Fruit fly (Drosophila melanogaster) whole organism, embryonic: ENCODE measurements around the gene U2af50.

ENCODE experiments used
- Awh ChIP-seq: fragments of 200-800 bp; sonication (Bioruptor generic); IDR thresholded peaks from 2 replicates; pipeline ENCODE4, ENCODE4 v1.3.6; 2022; ENCODE audit warnings: missing biosample characterization, missing genetic modification characterization
- B-H1 ChIP-seq: fragments of 200-800 bp; sonication (Bioruptor generic); IDR thresholded peaks from 3 replicates; pipeline ENCODE4 v1.3.6; 2022; ENCODE audit warnings: missing biosample characterization, missing genetic modification characterization
- BtbVII ChIP-seq: fragments of 200-800 bp; sonication (Bioruptor generic); optimal IDR thresholded peaks from 3 replicates; lab custom pipeline; 2017; ENCODE audit warnings: missing biosample characterization, mild to moderate bottlenecking, missing genetic modification characterization
- Bteb2 ChIP-seq: fragments of 200-800 bp; sonication (Bioruptor generic); optimal IDR thresholded peaks from 2 replicates; lab custom pipeline; 2016; ENCODE audit warnings: missing biosample characterization, missing genetic modification characterization
- CG11247 ChIP-seq: fragments of 200-800 bp; sonication (Bioruptor generic); IDR thresholded peaks from 2 replicates; pipeline ENCODE4 v1.3.6; 2022; ENCODE audit warnings: missing biosample characterization, missing genetic modification characterization
- CG11504 ChIP-seq: fragments of 200-800 bp; sonication (Bioruptor generic); optimal IDR thresholded peaks from 3 replicates; lab custom pipeline; 2019; ENCODE audit warnings: missing biosample characterization, mild to moderate bottlenecking, missing genetic modification characterization, moderate library complexity
- CG14050 ChIP-seq: fragments of 200-800 bp; sonication (Bioruptor generic); IDR thresholded peaks from 3 replicates; pipeline ENCODE4 v1.3.6; 2022; ENCODE audit warnings: missing biosample characterization, missing genetic modification characterization
- CG14667 ChIP-seq: fragments of 200-800 bp; sonication (Bioruptor generic); IDR thresholded peaks from 2 replicates; pipeline ENCODE4 v1.3.6; 2022; ENCODE audit warnings: missing biosample characterization, missing genetic modification characterization
- CG15601 ChIP-seq: fragments of 200-800 bp; sonication (Bioruptor generic); optimal IDR thresholded peaks from 3 replicates; lab custom pipeline; 2019; ENCODE audit warnings: missing biosample characterization, mild to moderate bottlenecking, missing genetic modification characterization, moderate library complexity
- CG1603 ChIP-seq: fragments of 200-800 bp; sonication (Bioruptor generic); optimal IDR thresholded peaks from 2 replicates; lab custom pipeline; 2019; ENCODE audit warnings: missing biosample characterization, mild to moderate bottlenecking, missing genetic modification characterization, moderate library complexity
- CG18011 ChIP-seq: fragments of 200-800 bp; sonication (Bioruptor generic); optimal IDR thresholded peaks from 2 replicates; lab custom pipeline; 2017; ENCODE audit warnings: missing biosample characterization, missing genetic modification characterization, mild to moderate bottlenecking, moderate library complexity, missing genotype
- CG30403 ChIP-seq: fragments of 200-800 bp; sonication (Bioruptor generic); optimal IDR thresholded peaks from 3 replicates; lab custom pipeline; 2016; ENCODE audit warnings: missing biosample characterization, missing genetic modification characterization
- CG30431 ChIP-seq: fragments of 200-800 bp; sonication (Bioruptor generic); optimal IDR thresholded peaks from 2 replicates; lab custom pipeline; 2017; ENCODE audit warnings: missing biosample characterization, missing genetic modification characterization
- CG3407 ChIP-seq: fragments of 200-800 bp; sonication (Bioruptor generic); optimal IDR thresholded peaks from 2 replicates; lab custom pipeline; 2018; ENCODE audit warnings: missing biosample characterization, mild to moderate bottlenecking, missing genetic modification characterization
- CG6765 ChIP-seq: fragments of 200-800 bp; sonication (Bioruptor generic); optimal IDR thresholded peaks from 3 replicates; lab custom pipeline; 2017; ENCODE audit warnings: missing biosample characterization, mild to moderate bottlenecking, missing genetic modification characterization
- CG9932 ChIP-seq: fragments of 200-800 bp; sonication (Bioruptor generic); IDR thresholded peaks from 2 replicates; pipeline ENCODE4 v1.3.6; 2022; ENCODE audit warnings: missing biosample characterization, missing genetic modification characterization
- Elba2 ChIP-seq: fragments of 200-800 bp; sonication (Bioruptor generic); optimal IDR thresholded peaks from 3 replicates; lab custom pipeline; 2016; ENCODE audit warnings: missing biosample characterization, missing genetic modification characterization
- Hand ChIP-seq: fragments of 200-800 bp; sonication (Bioruptor generic); optimal IDR thresholded peaks from 2 replicates; lab custom pipeline; 2017; ENCODE audit warnings: mild to moderate bottlenecking, missing biosample characterization, missing genetic modification reagents, missing genetic modification characterization
- HmgZ ChIP-seq: fragments of 200-800 bp; sonication (Bioruptor generic); optimal IDR thresholded peaks from 2 replicates; lab custom pipeline; 2018; ENCODE audit warnings: missing biosample characterization, mild to moderate bottlenecking, missing genetic modification characterization
- Hr78 ChIP-seq, 2 experiments: fragments of 200-800 bp in 1 of 2; fragments of >200 bp in 1 of 2; sonication (Bioruptor generic) in 1 of 2; optimal IDR thresholded peaks; 2 replicates each; lab custom pipeline; 2017 to 2019; ENCODE audit warnings: missing biosample characterization in 2 of 2, missing genetic modification characterization in 2 of 2, mild to moderate bottlenecking in 1 of 2, moderate library complexity in 1 of 2
- MTF-1 ChIP-seq: fragments of 200-800 bp; sonication (Bioruptor generic); optimal IDR thresholded peaks from 2 replicates; lab custom pipeline; 2018; ENCODE audit warnings: missing biosample characterization, mild to moderate bottlenecking, missing genetic modification characterization, borderline replicate concordance
- NC2β ChIP-seq: fragments of 200-800 bp; sonication (Bioruptor generic); optimal IDR thresholded peaks from 2 replicates; lab custom pipeline; 2016; ENCODE audit warnings: missing biosample characterization, missing genetic modification characterization
- Nf-YB ChIP-seq: fragments of 200-800 bp; sonication (Bioruptor generic); optimal IDR thresholded peaks from 3 replicates; lab custom pipeline; 2019; ENCODE audit warnings: missing biosample characterization, mild to moderate bottlenecking, missing genetic modification characterization, moderate library complexity
- Optix ChIP-seq: fragments of 200-800 bp; sonication (Bioruptor generic); IDR thresholded peaks from 3 replicates; pipeline ENCODE4 v1.3.6; 2022; ENCODE audit warnings: missing biosample characterization, missing genetic modification characterization
- Rx ChIP-seq: fragments of 200-800 bp; sonication (Bioruptor generic); IDR thresholded peaks from 2 replicates; pipeline ENCODE4 v1.3.6; 2022; ENCODE audit warnings: missing biosample characterization, missing genetic modification characterization
- Sin3A ChIP-seq: fragments of >200 bp; optimal IDR thresholded peaks from 2 replicates; lab custom pipeline; 2018
- TFAM ChIP-seq: fragments of 200-800 bp; sonication (Bioruptor generic); optimal IDR thresholded peaks from 2 replicates; lab custom pipeline; 2017; ENCODE audit warnings: missing biosample characterization, missing genetic modification characterization, inconsistent platforms
- bsh ChIP-seq, 2 experiments: fragments of 200-800 bp; sonication (Bioruptor generic); optimal IDR thresholded peaks; 2 replicates each; lab custom pipeline; 2017 to 2018; ENCODE audit warnings: mild to moderate bottlenecking in 2 of 2, missing biosample characterization in 2 of 2, missing genetic modification characterization in 2 of 2, moderate library complexity in 1 of 2
- btn ChIP-seq: fragments of 200-800 bp; sonication (Bioruptor generic); optimal IDR thresholded peaks from 2 replicates; lab custom pipeline; 2016; ENCODE audit warnings: missing biosample characterization, missing genetic modification characterization
- da ChIP-seq: fragments of 200-800 bp; sonication (Bioruptor generic); optimal IDR thresholded peaks from 2 replicates; lab custom pipeline; 2016; ENCODE audit warnings: missing biosample characterization, missing genetic modification characterization
- dati ChIP-seq: fragments of 200-800 bp; sonication (Bioruptor generic); IDR thresholded peaks from 2 replicates; pipeline ENCODE4 v1.3.6; 2022; ENCODE audit warnings: missing biosample characterization, missing genetic modification characterization
- fru ChIP-seq: fragments of >200 bp; optimal IDR thresholded peaks from 2 replicates; lab custom pipeline; 2017
- gsb ChIP-seq: fragments of 200-800 bp; sonication (Bioruptor generic); IDR thresholded peaks from 2 replicates; pipeline ENCODE4 v1.3.6; 2022; ENCODE audit warnings: missing biosample characterization, missing genetic modification characterization
- h ChIP-seq: fragments of >200 bp; optimal IDR thresholded peaks from 2 replicates; lab custom pipeline; 2017
- hb ChIP-seq: fragments of 200-800 bp; sonication (Bioruptor generic); IDR thresholded peaks from 3 replicates; pipeline ENCODE4 v1.3.6; 2022; ENCODE audit warnings: missing biosample characterization, missing genetic modification characterization; ENCODE audit not compliant: partially characterized antibody
- jigr1 ChIP-seq: fragments of 200-800 bp; sonication (Bioruptor generic); IDR thresholded peaks from 3 replicates; pipeline ENCODE4 v1.3.6; 2022; ENCODE audit warnings: missing biosample characterization, missing genetic modification characterization
- lilli ChIP-seq: fragments of 200-800 bp; sonication (Bioruptor generic); optimal IDR thresholded peaks from 3 replicates; lab custom pipeline; 2016; ENCODE audit warnings: missing biosample characterization, missing genetic modification characterization
- nerfin-2 ChIP-seq: fragments of 200-800 bp; sonication (Bioruptor generic); IDR thresholded peaks from 2 replicates; pipeline ENCODE4 v1.3.6; 2022; ENCODE audit warnings: missing biosample characterization, missing genetic modification characterization; ENCODE audit not compliant: partially characterized antibody
- oc ChIP-seq: fragments of 200-800 bp; sonication (Bioruptor generic); optimal IDR thresholded peaks from 2 replicates; lab custom pipeline; 2018; ENCODE audit warnings: missing biosample characterization, mild to moderate bottlenecking, missing genetic modification characterization, moderate library complexity
- onecut ChIP-seq: fragments of 200-800 bp; sonication (Bioruptor generic); IDR thresholded peaks from 2 replicates; pipeline ENCODE4 v1.3.6; 2022; ENCODE audit warnings: missing biosample characterization, missing genetic modification characterization
- pum ChIP-seq: fragments of 200-800 bp; sonication (Bioruptor generic); optimal IDR thresholded peaks from 2 replicates; lab custom pipeline; 2016; ENCODE audit warnings: missing biosample characterization, missing genetic modification characterization
- row ChIP-seq: fragments of 200-800 bp; sonication (Bioruptor generic); IDR thresholded peaks from 3 replicates; pipeline ENCODE4 v1.3.6; 2022; ENCODE audit warnings: missing biosample characterization, missing genetic modification characterization
- sens ChIP-seq: fragments of 200-800 bp; sonication (Bioruptor generic); peaks from one replicate; lab custom pipeline; 2016; ENCODE audit warnings: missing biosample characterization, missing genetic modification characterization
- sna ChIP-seq: fragments of 200-800 bp; sonication (Bioruptor generic); IDR thresholded peaks from 2 replicates; pipeline ENCODE4 v1.3.6; 2022; ENCODE audit warnings: missing biosample characterization, missing genetic modification characterization; ENCODE audit not compliant: partially characterized antibody
- ssp ChIP-seq: fragments of 200-800 bp; sonication (Bioruptor generic); IDR thresholded peaks from 2 replicates; pipeline ENCODE4 v1.3.6; 2022; ENCODE audit warnings: missing biosample characterization, missing genetic modification characterization
- stc ChIP-seq: fragments of 200-800 bp; sonication (Bioruptor generic); IDR thresholded peaks from 2 replicates; pipeline ENCODE4 v1.3.6; 2022; ENCODE audit warnings: missing biosample characterization, missing genetic modification characterization
- sug ChIP-seq: fragments of 200-800 bp; optimal IDR thresholded peaks from 2 replicates; lab custom pipeline; 2019; ENCODE audit warnings: missing biosample characterization, mild to moderate bottlenecking, missing genetic modification characterization, moderate library complexity
- twi ChIP-seq: fragments of 200-800 bp; optimal IDR thresholded peaks from 2 replicates; lab custom pipeline; 2019; ENCODE audit warnings: missing biosample characterization, mild to moderate bottlenecking, missing genetic modification characterization, moderate library complexity
- wor ChIP-seq: fragments of 200-800 bp; sonication (Bioruptor generic); IDR thresholded peaks from 2 replicates; pipeline ENCODE4 v1.3.6; 2022; ENCODE audit warnings: missing biosample characterization, missing genetic modification characterization
- zfh1 ChIP-seq: fragments of 200-800 bp; sonication (Bioruptor generic); IDR thresholded peaks from 3 replicates; pipeline ENCODE4 v1.3.6; 2022; ENCODE audit warnings: missing biosample characterization, missing genetic modification characterization

Gene U2af50

dm6 chrX:16320197-16320921, 38.5 kb downstream of the U2af50 start, which contains the start of gene Cyp1 (continued):
- TF ChIP-seq BtbVII (GFP tag; lab: Kevin White, UChicago) (no peak), CG11247 (peak; percentile 51), MTF-1 (no peak), CG11504 (no peak), Elba2 (GFP tag; lab: Kevin White, UChicago) (no peak), sna (peak; percentile 49; the same call in 1 of the 2 replicates), CG14050 (GFP tag; lab: Robert Waterston, UW) (peak; percentile 43; the same call in 1 of the 3 replicates), pum (GFP tag; lab: Kevin White, UChicago) (no peak), hb (peak; percentile 69; the same call in 1 of the 3 replicates), CG1603 (tag; lab: Kevin White, UChicago) (peak; percentile 90), Optix (GFP tag; lab: Robert Waterston, UW) (peak; percentile 25; the same call in 1 of the 3 replicates), CG6765 (no peak), Bteb2 (GFP tag; lab: Kevin White, UChicago) (no peak), btn (GFP tag; lab: Kevin White, UChicago) (no peak), Hr78 (GFP tag; optimal IDR thresholded peaks at IDR 0.05; lab: Kevin White, UChicago) (no peak), TFAM (GFP tag; lab: Kevin White, UChicago) (no peak), onecut (GFP tag; lab: Robert Waterston, UW) (peak; percentile 48; the same call in 1 of the 2 replicates), CG3407 (no peak), Rx (no peak), row (GFP tag; lab: Robert Waterston, UW) (peak; percentile 81), lilli (GFP tag; lab: Kevin White, UChicago) (peak; percentile 49), zfh1 (GFP tag; lab: Robert Waterston, UW) (peak; percentile 70; the same call in 2 of the 3 replicates), CG30431 (no peak), HmgZ (tag; lab: Kevin White, UChicago) (peak; percentile 24), CG18011 (GFP tag; lab: Kevin White, UChicago) (no peak), twi (tag; lab: Kevin White, UChicago) (no peak), B-H1 (GFP tag; lab: Robert Waterston, UW) (peak; percentile 44; the same call in 2 of the 3 replicates), Hand (GFP tag; lab: Kevin White, UChicago) (no peak), jigr1 (GFP tag; lab: Robert Waterston, UW) (0 out of 3 replicates have a peak, but pooled peaks have one; percentile 40), stc (GFP tag; lab: Robert Waterston, UW) (0 out of 2 replicates have a peak, but pooled peaks have one; percentile 31), sens (peak; percentile 88), ssp (GFP tag; lab: Robert Waterston, UW) (peak; percentile 74), h (lab: Kevin White, UChicago) (no peak), CG14667 (GFP tag; lab: Robert Waterston, UW) (peak; percentile 70), CG9932 (GFP tag; lab: Robert Waterston, UW) (peak; percentile 68), da (GFP tag; lab: Kevin White, UChicago) (no peak), CG30403 (GFP tag; lab: Kevin White, UChicago) (peak; percentile 15), CG15601 (tag; lab: Kevin White, UChicago) (no peak), nerfin-2 (GFP tag; lab: Robert Waterston, UW) (peak; percentile 64; the same call in 1 of the 2 replicates), NC2β (GFP tag; lab: Kevin White, UChicago) (peak; percentile 10), bsh (GFP tag; optimal IDR thresholded peaks at IDR 0.05; lab: Kevin White, UChicago) (peak in 1 of 2 experiments; percentile 10), dati (0 out of 2 replicates have a peak, but pooled peaks have one; percentile 17), Sin3A (lab: Kevin White, UChicago) (no peak), gsb (GFP tag; lab: Robert Waterston, UW) (peak; percentile 45), sug (no peak), oc (tag; lab: Kevin White, UChicago) (no peak), Awh (0 out of 2 replicates have a peak, but pooled peaks have one; percentile 33), Nf-YB (GFP tag; lab: Kevin White, UChicago) (no peak), fru (lab: Kevin White, UChicago) (no peak), wor (GFP tag; lab: Robert Waterston, UW) (no peak)
